Worm (Caenorhabditis elegans) whole organism, young adult: ENCODE data around the gene srbc-51.

ENCODE experiments used
- B0035.1 ChIP-seq: sonication (generic microtip); optimal IDR thresholded peaks from 2 replicates; lab custom pipeline; 2016; ENCODE audit warnings: missing genetic modification characterization, mild to moderate bottlenecking, missing compliant biosample characterization, missing genotype, missing genetic modification reagents
- B0336.3 ChIP-seq: fragments of 200-800 bp; sonication (Bioruptor generic); IDR thresholded peaks from 2 replicates; pipeline ENCODE4 v1.3.6; 2022; ENCODE audit warnings: missing genetic modification characterization, missing compliant biosample characterization
- C06A6.2 ChIP-seq: fragments of 200-800 bp; sonication (Bioruptor generic); conservative IDR thresholded peaks from 2 replicates; pipeline ENCODE4 v1.3.6; 2022; ENCODE audit warnings: missing genetic modification characterization, missing compliant biosample characterization
- F22D6.2 ChIP-seq: sonication (generic microtip); optimal IDR thresholded peaks from 2 replicates; lab custom pipeline; 2016; ENCODE audit warnings: mild to moderate bottlenecking, missing genetic modification characterization, missing compliant biosample characterization
- F23B12.7 ChIP-seq: sonication (generic microtip); optimal IDR thresholded peaks from 2 replicates; lab custom pipeline; 2017; ENCODE audit warnings: missing genetic modification characterization, mild to moderate bottlenecking, missing compliant biosample characterization, antibody characterized with exemption, moderate library complexity; ENCODE audit not compliant: insufficient read depth
- F33H1.4 ChIP-seq: fragments of 200-800 bp; sonication (Bioruptor generic); IDR thresholded peaks from 2 replicates; pipeline ENCODE4 v1.3.6; 2022; ENCODE audit warnings: missing genetic modification reagents, missing genetic modification characterization, missing compliant biosample characterization
- F49E8.2 ChIP-seq: sonication (generic microtip); optimal IDR thresholded peaks from 3 replicates; lab custom pipeline; 2017; ENCODE audit warnings: missing genetic modification characterization, mild to moderate bottlenecking, missing compliant biosample characterization, antibody characterized with exemption, moderate library complexity; ENCODE audit not compliant: insufficient read depth
- F57A8.1 ChIP-seq: fragments of 200-800 bp; sonication (Bioruptor generic); optimal IDR thresholded peaks from 2 replicates; lab custom pipeline; 2018; ENCODE audit warnings: mild to moderate bottlenecking, missing genetic modification characterization, moderate library complexity, missing compliant biosample characterization
- K11D2.4 ChIP-seq: fragments of 200-800 bp; sonication (Bioruptor generic); IDR thresholded peaks from 2 replicates; pipeline ENCODE4 v1.3.6; 2022; ENCODE audit warnings: missing genetic modification reagents, missing genetic modification characterization, missing compliant biosample characterization
- K12H6.12 ChIP-seq: fragments of 200-800 bp; sonication (Bioruptor generic); optimal IDR thresholded peaks from 2 replicates; lab custom pipeline; 2018; ENCODE audit warnings: mild to moderate bottlenecking, missing genetic modification characterization, missing compliant biosample characterization
- aptf-3 ChIP-seq: fragments of 200-800 bp; sonication (Bioruptor generic); IDR thresholded peaks from 2 replicates; pipeline ENCODE4 v1.3.6; 2022; ENCODE audit warnings: missing genetic modification characterization, missing compliant biosample characterization
- attf-3 ChIP-seq: fragments of 200-800 bp; sonication (Bioruptor generic); conservative IDR thresholded peaks from 2 replicates; pipeline ENCODE4 v1.3.6; 2022; ENCODE audit warnings: missing genetic modification reagents, missing genetic modification characterization, missing compliant biosample characterization
- attf-5 ChIP-seq: fragments of 200-800 bp; sonication (Bioruptor generic); optimal IDR thresholded peaks from 2 replicates; lab custom pipeline; 2018; ENCODE audit warnings: mild to moderate bottlenecking, missing genetic modification characterization, missing compliant biosample characterization
- attf-6 ChIP-seq: fragments of 200-800 bp; sonication (Bioruptor generic); IDR thresholded peaks from 2 replicates; pipeline ENCODE4 v1.3.6; 2022; ENCODE audit warnings: missing genetic modification reagents, missing genetic modification characterization, missing compliant biosample characterization
- bed-2 ChIP-seq: fragments of 200-800 bp; sonication (Bioruptor generic); IDR thresholded peaks from 2 replicates; pipeline ENCODE4 v1.3.6; 2022; ENCODE audit warnings: missing genetic modification reagents, missing genetic modification characterization, missing compliant biosample characterization
- ccch-3 ChIP-seq: fragments of 200-800 bp; sonication (Bioruptor generic); optimal IDR thresholded peaks from 2 replicates; lab custom pipeline; 2018; ENCODE audit warnings: mild to moderate bottlenecking, missing genetic modification characterization, missing compliant biosample characterization
- cebp-2 ChIP-seq: fragments of 200-800 bp; sonication (Bioruptor generic); IDR thresholded peaks from 2 replicates; pipeline ENCODE4 v1.3.6; 2022; ENCODE audit warnings: missing genetic modification characterization, missing compliant biosample characterization
- ceh-100 ChIP-seq: fragments of 200-800 bp; sonication (Bioruptor generic); IDR thresholded peaks from 2 replicates; pipeline ENCODE4 v1.3.6; 2022; ENCODE audit warnings: missing genetic modification reagents, missing genetic modification characterization, missing compliant biosample characterization
- ceh-27 ChIP-seq: fragments of 200-800 bp; sonication (Bioruptor generic); optimal IDR thresholded peaks from 2 replicates; lab custom pipeline; 2018; ENCODE audit warnings: mild to moderate bottlenecking, missing genetic modification characterization, moderate library complexity, missing compliant biosample characterization
- ceh-91 ChIP-seq: fragments of 200-800 bp; sonication (Bioruptor generic); IDR thresholded peaks from 2 replicates; pipeline ENCODE4 v1.3.6; 2022; ENCODE audit warnings: missing genetic modification reagents, missing genetic modification characterization, missing compliant biosample characterization
- dpff-1 ChIP-seq: sonication (generic microtip); optimal IDR thresholded peaks from 2 replicates; lab custom pipeline; 2017; ENCODE audit warnings: mild to moderate bottlenecking, missing genetic modification characterization, missing compliant biosample characterization
- dpl-1 ChIP-seq: fragments of 150-350 bp; optimal IDR thresholded peaks from 2 replicates; lab custom pipeline; 2014; ENCODE audit warnings: missing biosample characterization, missing genetic modification reagents, missing genetic modification characterization
- efl-1 ChIP-seq: fragments of 150-350 bp; optimal IDR thresholded peaks from 2 replicates; lab custom pipeline; 2014; ENCODE audit warnings: missing biosample characterization, missing genetic modification reagents, missing genetic modification characterization
- egrh-3 ChIP-seq: fragments of 200-800 bp; sonication (Bioruptor generic); IDR thresholded peaks from 2 replicates; pipeline ENCODE4 v1.3.6; 2022; ENCODE audit warnings: missing genetic modification reagents, missing genetic modification characterization, missing compliant biosample characterization
- ekl-4 ChIP-seq: fragments of 200-800 bp; sonication (Bioruptor generic); IDR thresholded peaks from 2 replicates; pipeline ENCODE4 v1.3.6; 2022; ENCODE audit warnings: missing genetic modification reagents, missing genetic modification characterization, missing compliant biosample characterization
- hlh-12 ChIP-seq: sonication (generic microtip); optimal IDR thresholded peaks from 2 replicates; lab custom pipeline; 2016; ENCODE audit warnings: missing genetic modification characterization, missing compliant biosample characterization
- hlh-26 ChIP-seq: fragments of 200-800 bp; sonication (Bioruptor generic); conservative IDR thresholded peaks from 2 replicates; pipeline ENCODE4 v1.3.6; 2022; ENCODE audit warnings: missing genetic modification reagents, missing genetic modification characterization, missing compliant biosample characterization
- hrde-1 ChIP-seq: sonication (generic microtip); optimal IDR thresholded peaks from 2 replicates; lab custom pipeline; 2016; ENCODE audit warnings: missing genetic modification characterization, mild to moderate bottlenecking, missing compliant biosample characterization, moderate library complexity, missing genotype, missing genetic modification reagents, borderline replicate concordance
- let-607 ChIP-seq, 2 experiments: fragments of 200-800 bp in 1 of 2; sonication (Bioruptor generic) in 1 of 2; sonication (generic microtip) in 1 of 2; optimal IDR thresholded peaks; 2 replicates each; lab custom pipeline; 2016 to 2018; ENCODE audit warnings: mild to moderate bottlenecking in 2 of 2, missing compliant biosample characterization in 2 of 2, missing genetic modification characterization in 2 of 2, moderate library complexity in 2 of 2, missing genotype in 1 of 2
- lin-35 ChIP-seq, 3 experiments: fragments of 150-350 bp in 2 of 3; sonication (generic microtip) in 1 of 3; optimal IDR thresholded peaks; 2 replicates each; lab custom pipeline; 2014 to 2018; ENCODE audit warnings: missing biosample characterization in 3 of 3, missing genetic modification characterization in 3 of 3, missing genetic modification reagents in 3 of 3
- lin-54 ChIP-seq: fragments of 200-800 bp; sonication (Bioruptor generic); optimal IDR thresholded peaks from 2 replicates; lab custom pipeline; 2018; ENCODE audit warnings: mild to moderate bottlenecking, missing genetic modification characterization, missing compliant biosample characterization
- lsl-1 ChIP-seq: fragments of 200-800 bp; sonication (Bioruptor generic); optimal IDR thresholded peaks from 2 replicates; lab custom pipeline; 2018; ENCODE audit warnings: mild to moderate bottlenecking, missing genetic modification characterization, moderate library complexity, missing compliant biosample characterization
- lsy-27 ChIP-seq: sonication (generic microtip); optimal IDR thresholded peaks from 2 replicates; lab custom pipeline; 2017; ENCODE audit warnings: missing genetic modification characterization, mild to moderate bottlenecking, missing compliant biosample characterization, antibody characterized with exemption, missing genotype, borderline replicate concordance; ENCODE audit not compliant: insufficient read depth
- nfya-1 ChIP-seq: sonication (generic microtip); optimal IDR thresholded peaks from 2 replicates; lab custom pipeline; 2017; ENCODE audit warnings: antibody characterized with exemption, missing compliant biosample characterization, missing genetic modification characterization, borderline replicate concordance; ENCODE audit not compliant: insufficient read depth
- nfyb-1 ChIP-seq: fragments of 200-800 bp; sonication (Bioruptor generic); IDR thresholded peaks from 2 replicates; pipeline ENCODE4 v1.3.6; 2022; ENCODE audit warnings: missing genetic modification reagents, missing genetic modification characterization, missing compliant biosample characterization
- nhr-27 ChIP-seq: fragments of 200-800 bp; sonication (Bioruptor generic); optimal IDR thresholded peaks from 2 replicates; lab custom pipeline; 2018; ENCODE audit warnings: mild to moderate bottlenecking, missing genetic modification characterization, moderate library complexity, missing compliant biosample characterization
- nhr-80 ChIP-seq: sonication (generic microtip); optimal IDR thresholded peaks from 2 replicates; lab custom pipeline; 2016; ENCODE audit warnings: missing genetic modification characterization, missing compliant biosample characterization
- pbrm-1 ChIP-seq: fragments of 200-800 bp; sonication (Bioruptor generic); IDR thresholded peaks from 2 replicates; pipeline ENCODE4 v1.3.6; 2022; ENCODE audit warnings: missing genetic modification reagents, missing genetic modification characterization, missing compliant biosample characterization
- rcor-1 ChIP-seq: fragments of 200-800 bp; sonication (Bioruptor generic); IDR thresholded peaks from 2 replicates; pipeline ENCODE4 v1.3.6; 2022; ENCODE audit warnings: missing genetic modification reagents, missing genetic modification characterization, missing compliant biosample characterization
- repo-1 ChIP-seq: sonication (generic microtip); optimal IDR thresholded peaks from 2 replicates; lab custom pipeline; 2017; ENCODE audit warnings: mild to moderate bottlenecking, missing genetic modification characterization, missing compliant biosample characterization
- sea-2 ChIP-seq: fragments of 200-800 bp; sonication (Bioruptor generic); IDR thresholded peaks from 2 replicates; pipeline ENCODE4 v1.3.6; 2022; ENCODE audit warnings: missing genetic modification characterization, missing compliant biosample characterization
- snpc-1.1 ChIP-seq: sonication (generic microtip); optimal IDR thresholded peaks from 2 replicates; lab custom pipeline; 2017; ENCODE audit warnings: missing genetic modification characterization, mild to moderate bottlenecking, missing compliant biosample characterization, antibody characterized with exemption, moderate library complexity, missing genotype, missing genetic modification reagents; ENCODE audit not compliant: insufficient read depth
- sptf-2 ChIP-seq: fragments of 200-800 bp; sonication (Bioruptor generic); optimal IDR thresholded peaks from 2 replicates; lab custom pipeline; 2018; ENCODE audit warnings: mild to moderate bottlenecking, missing genetic modification characterization, missing compliant biosample characterization
- tbp1 ChIP-seq: fragments of 200-800 bp; sonication (Bioruptor generic); optimal IDR thresholded peaks from 2 replicates; lab custom pipeline; 2018; ENCODE audit warnings: mild to moderate bottlenecking, missing genetic modification characterization, missing compliant biosample characterization
- tlf-1 ChIP-seq: fragments of 200-800 bp; sonication (Bioruptor generic); optimal IDR thresholded peaks from 2 replicates; lab custom pipeline; 2018; ENCODE audit warnings: mild to moderate bottlenecking, missing genetic modification characterization, missing compliant biosample characterization
- ztf-18 ChIP-seq: sonication (generic microtip); optimal IDR thresholded peaks from 2 replicates; lab custom pipeline; 2016; ENCODE audit warnings: missing genotype, mild to moderate bottlenecking, missing genetic modification characterization, missing compliant biosample characterization
- ztf-3 ChIP-seq: fragments of 200-800 bp; sonication (Bioruptor generic); optimal IDR thresholded peaks from 2 replicates; lab custom pipeline; 2018; ENCODE audit warnings: mild to moderate bottlenecking, missing genetic modification characterization, missing compliant biosample characterization

The srbc-51 gene

ce11 chrV:15873762-15874161 lies 47.6 kb downstream of the srbc-51 start (continued):
- TF ChIP-seq attf-5 (GFP tag; lab: Kevin White, UChicago) (peak; percentile 87), attf-6 (GFP tag; lab: Robert Waterston, UW) (peak; percentile 85), nhr-80 (tag; lab: Kevin White, UChicago) (peak; percentile 65), bed-2 (GFP tag; lab: Robert Waterston, UW) (peak; percentile 85; the same call in 1 of the 2 replicates), repo-1 (tag; lab: Kevin White, UChicago) (peak; percentile 93), hlh-26 (GFP tag; lab: Robert Waterston, UW) (0 out of 2 replicates have a peak, but pooled peaks have one; percentile 46), dpff-1 (tag; lab: Kevin White, UChicago) (peak; percentile 79), pbrm-1 (GFP tag; lab: Robert Waterston, UW) (peak; percentile 91), tlf-1 (GFP tag; lab: Kevin White, UChicago) (peak; percentile 39), nfyb-1 (GFP tag; lab: Robert Waterston, UW) (peak; percentile 94), F49E8.2 (tag; lab: Kevin White, UChicago) (peak; percentile 51), C06A6.2 (GFP tag; lab: Robert Waterston, UW) (peak; percentile 83), lin-54 (GFP tag; lab: Kevin White, UChicago) (peak; percentile 84), ceh-100 (GFP tag; lab: Robert Waterston, UW) (peak; percentile 81), ceh-27 (GFP tag; lab: Kevin White, UChicago) (peak; percentile 90), aptf-3 (GFP tag; lab: Robert Waterston, UW) (peak; percentile 98), efl-1 (GFP tag; lab: Kevin White, UChicago) (peak; percentile 34), attf-3 (GFP tag; lab: Robert Waterston, UW) (peak; percentile 67), ztf-18 (tag; lab: Kevin White, UChicago) (peak; percentile 85), snpc-1.1 (tag; lab: Kevin White, UChicago) (peak; percentile 83), ekl-4 (GFP tag; lab: Robert Waterston, UW) (peak; percentile 75; the same call in 1 of the 2 replicates), ceh-91 (GFP tag; lab: Robert Waterston, UW) (peak; percentile 71), egrh-3 (GFP tag; lab: Robert Waterston, UW) (peak; percentile 69), K11D2.4 (peak; percentile 84), let-607 (tag; optimal IDR thresholded peaks at IDR 0.05; lab: Kevin White, UChicago) (peak; percentile 71 to 75), hrde-1 (tag; lab: Kevin White, UChicago) (peak; percentile 93), F22D6.2 (tag; lab: Kevin White, UChicago) (peak; percentile 67), ccch-3 (peak; percentile 70), lsy-27 (peak; percentile 89), nfya-1 (tag; lab: Kevin White, UChicago) (no peak), dpl-1 (peak; percentile 8), F23B12.7 (tag; lab: Kevin White, UChicago) (peak; percentile 98), ztf-3 (GFP tag; lab: Kevin White, UChicago) (peak; percentile 79), tbp1 (GFP tag; lab: Kevin White, UChicago) (peak; percentile 100), lin-35 (GFP tag; optimal IDR thresholded peaks at IDR 0.05; lab: Kevin White, UChicago) (peak in 2 of 3 experiments; percentile 30 to 82), F57A8.1 (GFP tag; lab: Kevin White, UChicago) (peak; percentile 91), rcor-1 (GFP tag; lab: Robert Waterston, UW) (peak; percentile 87), lsl-1 (GFP tag; lab: Kevin White, UChicago) (peak; percentile 71), K12H6.12 (peak; percentile 77), F33H1.4 (GFP tag; lab: Robert Waterston, UW) (peak; percentile 52), hlh-12 (tag; lab: Kevin White, UChicago) (peak; percentile 92), sptf-2 (GFP tag; lab: Kevin White, UChicago) (peak; percentile 91), B0035.1 (peak; percentile 82), nhr-27 (peak; percentile 91), sea-2 (GFP tag; lab: Robert Waterston, UW) (peak; percentile 91), B0336.3 (GFP tag; lab: Robert Waterston, UW) (peak; percentile 87; the same call in 1 of the 2 replicates), cebp-2 (GFP tag; lab: Robert Waterston, UW) (peak; percentile 96)
